Worm (Caenorhabditis elegans) whole organism, L3 larva: Measurements from ENCODE around the gene lelo-2.

ENCODE experiments used
- ZK546.5 ChIP-seq: sonication (generic microtip); optimal IDR thresholded peaks from 2 replicates; lab custom pipeline; 2017; ENCODE audit warnings: missing biosample characterization, missing genetic modification characterization
- aly-2 ChIP-seq: fragments of 150-350 bp; optimal IDR thresholded peaks from 2 replicates; lab custom pipeline; 2014; ENCODE audit warnings: missing biosample characterization, missing genetic modification characterization
- ama-1 ChIP-seq: fragments of 150-350 bp; optimal IDR thresholded peaks from 2 replicates; lab custom pipeline; 2018
- ceh-16 ChIP-seq: sonication (generic microtip); optimal IDR thresholded peaks from 2 replicates; lab custom pipeline; 2017; ENCODE audit warnings: missing biosample characterization, missing genetic modification characterization
- ceh-28 ChIP-seq: fragments of 150-350 bp; optimal IDR thresholded peaks from 2 replicates; lab custom pipeline; 2014; ENCODE audit warnings: missing biosample characterization, missing genetic modification reagents, missing genetic modification characterization
- ceh-82 ChIP-seq: fragments of 150-350 bp; optimal IDR thresholded peaks from 2 replicates; lab custom pipeline; 2014; ENCODE audit warnings: missing biosample characterization, missing genetic modification characterization
- ceh-9 ChIP-seq: sonication (generic microtip); optimal IDR thresholded peaks from 2 replicates; lab custom pipeline; 2018; ENCODE audit warnings: missing biosample characterization, missing genetic modification characterization
- daf-12 ChIP-seq: fragments of 150-350 bp; optimal IDR thresholded peaks from 2 replicates; lab custom pipeline; 2014; ENCODE audit warnings: missing biosample characterization, missing genetic modification reagents, missing genetic modification characterization
- egl-27 ChIP-seq: sonication (generic microtip); optimal IDR thresholded peaks from 4 replicates; lab custom pipeline; 2017; ENCODE audit warnings: missing biosample characterization, missing genetic modification reagents, missing genetic modification characterization
- elt-1 ChIP-seq: fragments of 150-350 bp; optimal IDR thresholded peaks from 2 replicates; lab custom pipeline; 2014; ENCODE audit warnings: missing biosample characterization, missing genetic modification characterization
- elt-2 ChIP-seq: sonication (generic microtip); optimal IDR thresholded peaks from 2 replicates; lab custom pipeline; 2016; ENCODE audit warnings: missing genetic modification reagents, mild to moderate bottlenecking, missing genetic modification characterization, missing compliant biosample characterization
- elt-3 ChIP-seq, 3 experiments: fragments of 150-350 bp in 1 of 3; sonication (generic microtip) in 2 of 3; optimal IDR thresholded peaks; 2 replicates in 2 of 3; 4 replicates in 1 of 3; lab custom pipeline; 2014 to 2017; ENCODE audit warnings: missing biosample characterization in 3 of 3, missing genetic modification characterization in 3 of 3
- fkh-2 ChIP-seq: fragments of 150-350 bp; optimal IDR thresholded peaks from 2 replicates; lab custom pipeline; 2014; ENCODE audit warnings: missing biosample characterization, missing genetic modification reagents, missing genetic modification characterization
- hmg-11 ChIP-seq: sonication (generic microtip); optimal IDR thresholded peaks from 2 replicates; lab custom pipeline; 2016; ENCODE audit warnings: missing genetic modification characterization, missing compliant biosample characterization
- jun-1 ChIP-seq: fragments of 150-350 bp; optimal IDR thresholded peaks from 2 replicates; lab custom pipeline; 2014; ENCODE audit warnings: missing biosample characterization, missing genetic modification reagents, missing genetic modification characterization
- lin-15B ChIP-seq: fragments of 150-350 bp; optimal IDR thresholded peaks from 2 replicates; lab custom pipeline; 2014; ENCODE audit warnings: missing biosample characterization, missing genetic modification characterization
- lin-39 ChIP-seq: fragments of 150-350 bp; optimal IDR thresholded peaks from 2 replicates; lab custom pipeline; 2018; ENCODE audit warnings: missing biosample characterization, missing genetic modification reagents, missing genetic modification characterization
- lsy-12 ChIP-seq: sonication (generic microtip); optimal IDR thresholded peaks from 2 replicates; lab custom pipeline; 2016; ENCODE audit warnings: mild to moderate bottlenecking, missing genetic modification characterization, missing compliant biosample characterization
- mdl-1 ChIP-seq: fragments of 150-350 bp; optimal IDR thresholded peaks from 2 replicates; lab custom pipeline; 2014; ENCODE audit warnings: missing biosample characterization, missing genetic modification characterization
- mml-1 ChIP-seq: fragments of 150-350 bp; sonication (generic microtip); optimal IDR thresholded peaks from 3 replicates; lab custom pipeline; 2014; ENCODE audit warnings: missing biosample characterization, missing genetic modification characterization
- nfya-1 ChIP-seq: sonication (generic microtip); optimal IDR thresholded peaks from 2 replicates; lab custom pipeline; 2017; ENCODE audit warnings: missing genetic modification characterization, mild to moderate bottlenecking, missing compliant biosample characterization, antibody characterized with exemption, moderate library complexity; ENCODE audit not compliant: insufficient read depth
- nhr-23 ChIP-seq: fragments of 150-350 bp; optimal IDR thresholded peaks from 2 replicates; lab custom pipeline; 2014; ENCODE audit warnings: missing biosample characterization, missing genetic modification reagents, missing genetic modification characterization
- nhr-237 ChIP-seq: fragments of 150-350 bp; optimal IDR thresholded peaks from 2 replicates; lab custom pipeline; 2014; ENCODE audit warnings: missing biosample characterization, missing genetic modification characterization
- nhr-25 ChIP-seq: sonication (generic microtip); optimal IDR thresholded peaks from 2 replicates; lab custom pipeline; 2017; ENCODE audit warnings: missing biosample characterization, missing genetic modification characterization
- nhr-43 ChIP-seq: sonication (generic microtip); optimal IDR thresholded peaks from 2 replicates; lab custom pipeline; 2016; ENCODE audit warnings: mild to moderate bottlenecking, missing genetic modification characterization, missing compliant biosample characterization; ENCODE audit not compliant: poor library complexity, severe bottlenecking
- nhr-67 ChIP-seq: fragments of 150-350 bp; optimal IDR thresholded peaks from 2 replicates; lab custom pipeline; 2014; ENCODE audit warnings: missing biosample characterization, missing genetic modification characterization
- pha-4 ChIP-seq: fragments of 150-350 bp; optimal IDR thresholded peaks from 2 replicates; lab custom pipeline; 2014; ENCODE audit warnings: missing biosample characterization, missing genetic modification reagents, missing genetic modification characterization
- pqm-1 ChIP-seq: fragments of 150-350 bp; optimal IDR thresholded peaks from 2 replicates; lab custom pipeline; 2017; ENCODE audit warnings: missing biosample characterization, missing genetic modification characterization, inconsistent platforms
- sea-2 ChIP-seq: fragments of 150-350 bp; sonication (generic microtip); optimal IDR thresholded peaks from 4 replicates; lab custom pipeline; 2014; ENCODE audit warnings: missing biosample characterization, missing genetic modification reagents, missing genetic modification characterization
- skn-1 ChIP-seq: fragments of 150-350 bp; optimal IDR thresholded peaks from 2 replicates; lab custom pipeline; 2014; ENCODE audit warnings: missing biosample characterization, missing genetic modification characterization
- tbx-2 ChIP-seq: sonication (generic microtip); optimal IDR thresholded peaks from 2 replicates; lab custom pipeline; 2016; ENCODE audit warnings: mild to moderate bottlenecking, missing genetic modification characterization, missing compliant biosample characterization
- unc-39 ChIP-seq: sonication (generic microtip); optimal IDR thresholded peaks from 4 replicates; lab custom pipeline; 2017; ENCODE audit warnings: missing biosample characterization, missing genetic modification characterization
- unc-62 ChIP-seq: fragments of 150-350 bp; sonication (generic microtip); optimal IDR thresholded peaks from 4 replicates; lab custom pipeline; 2014; ENCODE audit warnings: missing biosample characterization, missing genetic modification reagents, missing genetic modification characterization
- zag-1 ChIP-seq: fragments of 150-350 bp; optimal IDR thresholded peaks from 2 replicates; lab custom pipeline; 2014; ENCODE audit warnings: missing biosample characterization, missing genetic modification characterization
- ztf-4 ChIP-seq: fragments of 150-350 bp; optimal IDR thresholded peaks from 2 replicates; lab custom pipeline; 2014; ENCODE audit warnings: missing biosample characterization, missing genetic modification characterization

Gene lelo-2

DNA sequence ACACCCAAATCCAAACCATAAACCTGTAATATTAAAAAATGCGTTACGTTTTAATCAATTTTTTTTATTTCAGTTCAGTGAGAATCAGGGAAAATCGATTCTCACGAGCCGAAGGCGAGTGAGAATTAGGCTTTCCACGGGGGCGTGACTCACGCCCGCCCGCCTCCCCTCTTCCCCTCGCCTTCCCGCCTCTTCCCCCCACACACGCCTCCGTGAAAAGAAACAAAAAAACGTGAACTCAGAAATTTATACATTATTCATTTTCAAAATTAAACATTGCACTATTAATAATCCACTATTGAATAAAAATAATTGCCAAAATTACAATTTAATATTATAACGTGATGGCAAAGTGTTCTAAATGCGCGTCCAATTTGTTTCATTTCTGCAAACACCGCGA lies 19.7 kb upstream of the lelo-2 start:
- TF ChIP-seq unc-62 (GFP tag; lab: Kevin White, UChicago) (no peak), nhr-67 (tag; lab: Kevin White, UChicago) (no peak), lin-15B (tag; lab: Kevin White, UChicago) (no peak), sea-2 (GFP tag; lab: Kevin White, UChicago) (no peak), unc-39 (tag; lab: Kevin White, UChicago) (no peak), skn-1 (tag; lab: Kevin White, UChicago) (no peak), jun-1 (no peak), nhr-43 (no peak)
- TF ChIP-seq, all 47 proteins: peak for 0

DNA sequence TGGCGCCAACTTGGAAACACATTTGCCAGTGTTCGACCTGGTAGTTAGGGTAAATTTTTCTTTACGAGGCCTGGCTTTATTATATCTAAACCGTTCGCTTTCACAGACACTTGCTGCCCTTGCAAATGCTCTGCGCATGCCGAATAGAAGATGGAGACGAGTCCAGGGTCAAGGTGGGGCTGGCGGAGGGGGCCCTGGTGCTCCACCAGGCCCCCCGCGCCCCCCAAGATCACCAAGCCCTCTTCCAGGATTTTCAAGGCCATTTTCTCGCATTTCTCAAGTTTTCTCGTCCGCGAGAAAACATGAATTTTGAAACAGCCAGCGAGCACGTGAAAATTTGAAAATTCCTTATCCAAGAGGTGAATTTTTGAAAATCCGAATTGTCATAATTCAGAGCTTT lies 12.6 kb upstream of the lelo-2 start:
- TF ChIP-seq aly-2: no peak
- no peak for TF ChIP-seq elt-2 (tag; lab: Kevin White, UChicago)
- TF ChIP-seq ceh-28 (tag; lab: Kevin White, UChicago): no peak
- TF ChIP-seq ZK546.5 (tag; lab: Kevin White, UChicago): no peak
- TF ChIP-seq lin-15B (tag; lab: Kevin White, UChicago): no peak
- TF ChIP-seq pqm-1 (tag; lab: Kevin White, UChicago): no peak
- no peak for TF ChIP-seq zag-1 (tag; lab: Kevin White, UChicago)
- no peak for TF ChIP-seq daf-12 (tag; lab: Kevin White, UChicago)
- no peak for TF ChIP-seq jun-1
- no peak for TF ChIP-seq lin-39 (tag; lab: Kevin White, UChicago)

- TF ChIP-seq ceh-82 (tag; lab: Kevin White, UChicago): no peak
- TF ChIP-seq nhr-43: no peak
- no peak for TF ChIP-seq elt-2 (tag; lab: Kevin White, UChicago)
- no peak for TF ChIP-seq pha-4 (tag; lab: Kevin White, UChicago)
- peak; percentile 99 for TF ChIP-seq nfya-1
- TF ChIP-seq ceh-16 (tag; lab: Kevin White, UChicago): no peak
- no peak for TF ChIP-seq mml-1
- TF ChIP-seq elt-3 (tag; optimal IDR thresholded peaks at IDR 0.05; lab: Kevin White, UChicago): no peak
Measured at ce11 chrIII:1436738-1437137, 9.7 kb upstream of the lelo-2 start.

- TF ChIP-seq hmg-11 (tag; lab: Kevin White, UChicago): peak; percentile 56
- no peak for TF ChIP-seq jun-1
- TF ChIP-seq skn-1 (tag; lab: Kevin White, UChicago): no peak
- TF ChIP-seq elt-3 (tag; optimal IDR thresholded peaks at IDR 0.05; lab: Kevin White, UChicago): no peak
- TF ChIP-seq tbx-2 (tag; lab: Kevin White, UChicago): no peak
- TF ChIP-seq sea-2 (GFP tag; lab: Kevin White, UChicago): no peak
- peak; percentile 49 for TF ChIP-seq elt-1 (tag; lab: Kevin White, UChicago)
- TF ChIP-seq nfya-1: peak; percentile 56
Measured at ce11 chrIII:1429920-1430437, 3.0 kb upstream of the lelo-2 start.

DNA sequence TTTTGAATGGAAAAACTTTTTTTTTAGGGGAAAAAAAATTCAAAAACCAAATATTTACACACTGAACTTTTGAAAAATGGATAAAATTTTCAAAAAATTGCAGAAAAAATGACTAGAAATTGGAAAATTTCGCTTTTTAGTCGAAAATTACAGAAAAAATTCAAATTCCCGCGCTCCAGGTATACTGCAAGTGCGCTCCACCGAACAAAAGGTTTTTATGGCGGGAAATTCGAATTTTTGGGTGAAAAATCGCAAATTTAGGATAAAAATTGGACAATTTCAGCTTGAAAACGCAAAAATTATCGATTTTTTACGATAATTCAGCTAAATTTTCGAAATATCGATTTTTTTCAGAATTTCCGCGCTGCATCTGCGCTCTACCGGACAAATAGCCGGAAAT lies 2.2 kb upstream of the lelo-2 start:
- TF ChIP-seq nhr-23: no peak
- TF ChIP-seq ZK546.5 (tag; lab: Kevin White, UChicago): no peak
- TF ChIP-seq nhr-237 (tag; lab: Kevin White, UChicago): no peak
- TF ChIP-seq ama-1 (lab: Kevin White, UChicago): no peak
- TF ChIP-seq ceh-9 (tag; lab: Kevin White, UChicago): no peak
- TF ChIP-seq ceh-28 (tag; lab: Kevin White, UChicago): peak; percentile 45
- TF ChIP-seq pqm-1 (tag; lab: Kevin White, UChicago): no peak
- no peak for TF ChIP-seq elt-3 (tag; optimal IDR thresholded peaks at IDR 0.05; lab: Kevin White, UChicago)
- TF ChIP-seq fkh-2 (tag; lab: Kevin White, UChicago): no peak

DNA sequence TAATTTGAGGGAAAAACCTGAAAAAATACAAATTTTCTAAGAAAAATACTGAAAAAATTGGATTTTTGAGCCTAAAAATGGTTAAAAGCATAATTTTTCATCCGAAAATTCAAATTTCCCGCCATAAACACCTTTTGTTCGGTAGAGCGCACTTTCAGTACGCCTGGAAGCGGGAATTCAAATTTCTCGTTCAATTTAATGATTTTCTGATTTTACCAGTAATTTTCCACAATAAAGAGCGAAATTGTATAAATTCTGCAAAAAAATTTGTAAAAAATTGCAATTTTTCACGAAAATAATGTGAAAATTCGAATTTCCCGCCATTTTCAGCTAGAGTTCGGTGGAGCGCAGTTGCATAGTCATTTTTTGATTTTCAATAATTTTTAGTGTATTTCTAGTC lies 1.4 kb upstream of the lelo-2 start:
- no peak for TF ChIP-seq lsy-12 (tag; lab: Kevin White, UChicago)
- TF ChIP-seq nhr-25 (tag; lab: Kevin White, UChicago): no peak
- no peak for TF ChIP-seq elt-1 (tag; lab: Kevin White, UChicago)
- TF ChIP-seq jun-1: no peak
- no peak for TF ChIP-seq egl-27 (tag; lab: Kevin White, UChicago)
- no peak for TF ChIP-seq ztf-4 (tag; lab: Kevin White, UChicago)
- TF ChIP-seq nfya-1: no peak
- TF ChIP-seq mdl-1: no peak
- TF ChIP-seq, all 47 proteins: peak for 0
